Worm (Caenorhabditis elegans): Measurements from ENCODE around the gene Y45F10D.6.

Y45F10D.6 gene

ce11 chrIV:13783237-13784012 is 14.3 kb downstream of the Y45F10D.6 start, which contains the start of gene iscu-1:
TSS of gene iscu-1 (plus strand) at chrIV:13783962.
- no peak for TF ChIP-seq F37D6.2 (tag; optimal IDR thresholded peaks at IDR 0.05)
- TF ChIP-seq dmd-6 (GFP tag; IDR thresholded peaks at IDR 0.05), result peak; percentile 16; the same call in 1 of the 2 replicates
- no peak for TF ChIP-seq sdz-12 (GFP tag; optimal IDR thresholded peaks at IDR 0.05)
- no peak for TF ChIP-seq skn-1 (tag; optimal IDR thresholded peaks at IDR 0.05)
- TF ChIP-seq T26A8.4 (GFP tag; IDR thresholded peaks at IDR 0.05), result no peak
- no peak for TF ChIP-seq ama-1 (optimal IDR thresholded peaks at IDR 0.05)
- peak; percentile 43 for TF ChIP-seq dpl-1 (GFP tag; optimal IDR thresholded peaks at IDR 0.05)
- no peak for TF ChIP-seq lim-7 (GFP tag; IDR thresholded peaks at IDR 0.05)
- TF ChIP-seq dmd-9 (GFP tag; IDR thresholded peaks at IDR 0.05), result no peak
- TF ChIP-seq daf-16 (GFP tag; optimal IDR thresholded peaks at IDR 0.05), result no peak
- TF ChIP-seq daf-16 (tag; optimal IDR thresholded peaks at IDR 0.05), result peak; percentile 77
- peak; percentile 96 for TF ChIP-seq hlh-30 (tag; optimal IDR thresholded peaks at IDR 0.05; ENCODE audit: insufficient read depth)
- peak; percentile 65; the same call in 1 of the 2 replicates for TF ChIP-seq daf-19 (GFP tag; conservative IDR thresholded peaks at IDR 0.05)
- peak; percentile 44 for TF ChIP-seq hlh-11 (tag; optimal IDR thresholded peaks at IDR 0.05)
- no peak for TF ChIP-seq nhr-25 (tag; optimal IDR thresholded peaks at IDR 0.05; ENCODE audit: borderline replicate concordance, insufficient read depth)
- TF ChIP-seq Y105C5A.15 (GFP tag; IDR thresholded peaks at IDR 0.05), result no peak
- TF ChIP-seq lin-38 (GFP tag; IDR thresholded peaks at IDR 0.05), result 0 out of 2 replicates have a peak, but pooled peaks have one; percentile 13
- TF ChIP-seq F10B5.3 (tag; optimal IDR thresholded peaks at IDR 0.05), result no peak
- no peak for TF ChIP-seq mxl-3 (GFP tag; optimal IDR thresholded peaks at IDR 0.05)
- TF ChIP-seq nhr-48 (tag; optimal IDR thresholded peaks at IDR 0.05), result no peak
- TF ChIP-seq attf-4 (tag; optimal IDR thresholded peaks at IDR 0.05), result no peak
- no peak for TF ChIP-seq zfp-2 (tag; optimal IDR thresholded peaks at IDR 0.05)
- TF ChIP-seq tag-97 (GFP tag; IDR thresholded peaks at IDR 0.05), result no peak
- peak in 1 of 2 experiments; percentile 80 for TF ChIP-seq lsy-2 (tag; optimal IDR thresholded peaks at IDR 0.05)
- TF ChIP-seq mes-2 (tag; optimal IDR thresholded peaks at IDR 0.05; ENCODE audit: poor library complexity, severe bottlenecking), result peak; percentile 93
- TF ChIP-seq cey-2 (tag; optimal IDR thresholded peaks at IDR 0.05; ENCODE audit: borderline replicate concordance, insufficient read depth), result no peak
- peak; percentile 57 for TF ChIP-seq nhr-28 (tag; optimal IDR thresholded peaks at IDR 0.05)
- TF ChIP-seq fos-1 (tag; optimal IDR thresholded peaks at IDR 0.05), result no peak
- TF ChIP-seq ces-1 (GFP tag; optimal IDR thresholded peaks at IDR 0.05), result no peak
- TF ChIP-seq ceh-82 (tag; optimal IDR thresholded peaks at IDR 0.05), result no peak
- no peak for TF ChIP-seq nhr-41 (GFP tag; IDR thresholded peaks at IDR 0.05)
- TF ChIP-seq Y5F2A.4 (GFP tag; optimal IDR thresholded peaks at IDR 0.05), result no peak
- peak; percentile 44 for TF ChIP-seq nhr-6 (tag; optimal IDR thresholded peaks at IDR 0.05)
- TF ChIP-seq pqm-1 (tag; optimal IDR thresholded peaks at IDR 0.05), result peak; percentile 16
- TF ChIP-seq set-16 (GFP tag; IDR thresholded peaks at IDR 0.05), result no peak
- no peak for TF ChIP-seq nhr-76 (tag; optimal IDR thresholded peaks at IDR 0.05)
- no peak for TF ChIP-seq tra-1 (GFP tag; IDR thresholded peaks at IDR 0.05)
- no peak for TF ChIP-seq zfp-3 (GFP tag; conservative IDR thresholded peaks at IDR 0.05)
- TF ChIP-seq ZK546.5 (tag; optimal IDR thresholded peaks at IDR 0.05), result no peak
- 0 out of 2 replicates have a peak, but pooled peaks have one; percentile 13 for TF ChIP-seq hmg-1.1 (GFP tag; IDR thresholded peaks at IDR 0.05)
- peak in 1 of 2 experiments; percentile 72 for TF ChIP-seq hif-1 (tag; optimal IDR thresholded peaks at IDR 0.05)
- TF ChIP-seq D1046.2 (GFP tag; IDR thresholded peaks at IDR 0.05), result no peak
- no peak for TF ChIP-seq mxl-2 (GFP tag; conservative IDR thresholded peaks at IDR 0.05)
- TF ChIP-seq daf-12 (tag; optimal IDR thresholded peaks at IDR 0.05), result no peak
- TF ChIP-seq mep-1 (tag; optimal IDR thresholded peaks at IDR 0.05), result peak; percentile 70
- peak; percentile 75 for TF ChIP-seq T20F7.1 (GFP tag; optimal IDR thresholded peaks at IDR 0.05)
- TF ChIP-seq spr-3 (GFP tag; optimal IDR thresholded peaks at IDR 0.05), result no peak
- no peak for TF ChIP-seq madf-9 (GFP tag; conservative IDR thresholded peaks at IDR 0.05)
- no peak for TF ChIP-seq nhr-77 (tag; optimal IDR thresholded peaks at IDR 0.05)
- TF ChIP-seq ctbp-1 (GFP tag; IDR thresholded peaks at IDR 0.05), result no peak
